Fruit fly (Drosophila melanogaster) whole organism, prepupa: Measurements from ENCODE around the gene SIDL.

ENCODE experiments used
- Blimp-1 ChIP-seq: fragments of 200-800 bp; sonication (Bioruptor generic); optimal IDR thresholded peaks from 3 replicates; lab custom pipeline; 2017; ENCODE audit warnings: missing biosample characterization, missing genetic modification characterization, mild to moderate bottlenecking, moderate library complexity, missing genetic modification reagents
- CG10631 ChIP-seq: fragments of 200-800 bp; sonication (Bioruptor generic); optimal IDR thresholded peaks from 2 replicates; lab custom pipeline; 2016; ENCODE audit warnings: missing biosample characterization, missing genetic modification characterization
- CG11762 ChIP-seq: fragments of 200-800 bp; sonication (Bioruptor generic); optimal IDR thresholded peaks from 3 replicates; lab custom pipeline; 2016; ENCODE audit warnings: missing biosample characterization, missing genetic modification characterization; ENCODE audit not compliant: insufficient read depth
- CG11902 ChIP-seq: fragments of 200-800 bp; sonication (Bioruptor generic); optimal IDR thresholded peaks from 3 replicates; lab custom pipeline; 2016; ENCODE audit warnings: missing biosample characterization, missing genetic modification characterization
- CG15336 ChIP-seq: fragments of 200-800 bp; sonication (Bioruptor generic); IDR thresholded peaks from 2 replicates; pipeline ENCODE4 v1.3.6; 2022; ENCODE audit warnings: missing biosample characterization, missing genetic modification characterization
- CG1621 ChIP-seq: fragments of 200-800 bp; sonication (Bioruptor generic); optimal IDR thresholded peaks from 3 replicates; lab custom pipeline; 2018; ENCODE audit warnings: missing biosample characterization, mild to moderate bottlenecking, missing genetic modification characterization
- CG16779 ChIP-seq: fragments of 200-800 bp; sonication (Bioruptor generic); optimal IDR thresholded peaks from 3 replicates; lab custom pipeline; 2017; ENCODE audit warnings: missing biosample characterization, mild to moderate bottlenecking, missing genetic modification characterization
- CG3032 ChIP-seq: fragments of 200-800 bp; optimal IDR thresholded peaks from 2 replicates; lab custom pipeline; 2019; ENCODE audit warnings: missing biosample characterization, mild to moderate bottlenecking, missing genetic modification characterization, moderate library complexity
- CG31627 ChIP-seq: fragments of 200-800 bp; sonication (Bioruptor generic); optimal IDR thresholded peaks from 3 replicates; lab custom pipeline; 2016; ENCODE audit warnings: missing biosample characterization, missing genetic modification characterization
- CG34406 ChIP-seq: fragments of 200-800 bp; sonication (Bioruptor generic); optimal IDR thresholded peaks from 3 replicates; lab custom pipeline; 2016; ENCODE audit warnings: missing biosample characterization, missing genetic modification characterization
- CG3919 ChIP-seq: fragments of 200-800 bp; sonication (Bioruptor generic); optimal IDR thresholded peaks from 3 replicates; lab custom pipeline; 2016; ENCODE audit warnings: missing biosample characterization, missing genetic modification characterization
- CG6163 ChIP-seq: fragments of 200-800 bp; sonication (Bioruptor generic); IDR thresholded peaks from 3 replicates; pipeline ENCODE4 v1.3.6; 2022; ENCODE audit warnings: missing biosample characterization, missing genetic modification characterization
- CG6276 ChIP-seq: fragments of 200-800 bp; sonication (Bioruptor generic); optimal IDR thresholded peaks from 2 replicates; lab custom pipeline; 2017; ENCODE audit warnings: missing biosample characterization, mild to moderate bottlenecking, missing genetic modification characterization
- CG6792 ChIP-seq: fragments of 200-800 bp; sonication (Bioruptor generic); optimal IDR thresholded peaks from 3 replicates; lab custom pipeline; 2016; ENCODE audit warnings: missing biosample characterization, missing genetic modification characterization
- CG7368 ChIP-seq: fragments of 200-800 bp; sonication (Bioruptor generic); optimal IDR thresholded peaks from 3 replicates; lab custom pipeline; 2016; ENCODE audit warnings: missing biosample characterization, missing genetic modification characterization
- CG8119 ChIP-seq: fragments of 200-800 bp; sonication (Bioruptor generic); IDR thresholded peaks from 3 replicates; pipeline ENCODE4 v1.3.6; 2022; ENCODE audit warnings: missing biosample characterization, missing genetic modification characterization
- CG8319 ChIP-seq: fragments of 200-800 bp; sonication (Bioruptor generic); optimal IDR thresholded peaks from 3 replicates; lab custom pipeline; 2016; ENCODE audit warnings: missing biosample characterization, missing genetic modification characterization
- CG8632 ChIP-seq: fragments of 200-800 bp; sonication (Bioruptor generic); optimal IDR thresholded peaks from 3 replicates; lab custom pipeline; 2016; ENCODE audit warnings: missing biosample characterization, missing genetic modification characterization
- CG9139 ChIP-seq: fragments of 200-800 bp; sonication (Bioruptor generic); optimal IDR thresholded peaks from 3 replicates; lab custom pipeline; 2017; ENCODE audit warnings: missing biosample characterization, mild to moderate bottlenecking, missing genetic modification characterization
- Eip78C ChIP-seq: fragments of 200-800 bp; sonication (Bioruptor generic); peaks from one replicate; lab custom pipeline; 2016; ENCODE audit warnings: missing biosample characterization, missing genetic modification characterization
- Eip93F ChIP-seq: fragments of 200-800 bp; sonication (Bioruptor generic); optimal IDR thresholded peaks from 2 replicates; lab custom pipeline; 2016; ENCODE audit warnings: missing biosample characterization, mild to moderate bottlenecking, missing genetic modification characterization
- Ets21C ChIP-seq: fragments of 200-800 bp; sonication (Bioruptor generic); optimal IDR thresholded peaks from 3 replicates; lab custom pipeline; 2016; ENCODE audit warnings: missing biosample characterization, missing genetic modification characterization
- Ets96B ChIP-seq: fragments of 200-800 bp; optimal IDR thresholded peaks from 2 replicates; lab custom pipeline; 2019; ENCODE audit warnings: missing biosample characterization, mild to moderate bottlenecking, missing genetic modification characterization, moderate library complexity
- Gug ChIP-seq: fragments of 200-800 bp; sonication (Bioruptor generic); IDR thresholded peaks from 2 replicates; pipeline ENCODE4 v1.3.6; 2022; ENCODE audit warnings: missing biosample characterization, missing genetic modification characterization
- Hr39 ChIP-seq: fragments of 200-800 bp; sonication (Bioruptor generic); optimal IDR thresholded peaks from 2 replicates; lab custom pipeline; 2016; ENCODE audit warnings: missing biosample characterization, missing genetic modification characterization
- Hr4 ChIP-seq: fragments of 200-800 bp; sonication (Bioruptor generic); optimal IDR thresholded peaks from 3 replicates; lab custom pipeline; 2016; ENCODE audit warnings: missing biosample characterization, missing genetic modification characterization
- OdsH ChIP-seq: fragments of 200-800 bp; sonication (Bioruptor generic); optimal IDR thresholded peaks from 3 replicates; lab custom pipeline; 2016; ENCODE audit warnings: missing biosample characterization, missing genetic modification characterization
- Smox ChIP-seq: fragments of 200-800 bp; sonication (Bioruptor generic); optimal IDR thresholded peaks from 3 replicates; lab custom pipeline; 2016; ENCODE audit warnings: missing biosample characterization, missing genetic modification characterization
- Sox102F ChIP-seq: fragments of 200-800 bp; sonication (Bioruptor generic); optimal IDR thresholded peaks from 2 replicates; lab custom pipeline; 2016; ENCODE audit warnings: missing biosample characterization, mild to moderate bottlenecking, missing genetic modification characterization
- Sox14 ChIP-seq: fragments of 200-800 bp; sonication (Bioruptor generic); optimal IDR thresholded peaks from 3 replicates; lab custom pipeline; 2016; ENCODE audit warnings: missing biosample characterization, missing genetic modification characterization
- Sox15 ChIP-seq: fragments of 200-800 bp; sonication (Bioruptor generic); optimal IDR thresholded peaks from 3 replicates; lab custom pipeline; 2016; ENCODE audit warnings: missing biosample characterization, missing genetic modification characterization
- achi ChIP-seq: fragments of 200-800 bp; sonication (Bioruptor generic); optimal IDR thresholded peaks from 3 replicates; lab custom pipeline; 2016; ENCODE audit warnings: missing biosample characterization, missing genetic modification characterization
- acj6 ChIP-seq: fragments of 200-800 bp; sonication (Bioruptor generic); optimal IDR thresholded peaks from 3 replicates; lab custom pipeline; 2016; ENCODE audit warnings: missing biosample characterization, missing genetic modification characterization
- cyc ChIP-seq: fragments of 200-800 bp; sonication (Bioruptor generic); optimal IDR thresholded peaks from 3 replicates; lab custom pipeline; 2016; ENCODE audit warnings: missing biosample characterization, missing genetic modification characterization
- dac ChIP-seq: fragments of 200-800 bp; sonication (Bioruptor generic); optimal IDR thresholded peaks from 2 replicates; lab custom pipeline; 2017; ENCODE audit warnings: missing biosample characterization, mild to moderate bottlenecking, missing genetic modification characterization
- eg ChIP-seq: fragments of 200-800 bp; sonication (Bioruptor generic); IDR thresholded peaks from 3 replicates; pipeline ENCODE4 v1.3.6; 2022; ENCODE audit warnings: missing biosample characterization, missing genetic modification characterization
- esn ChIP-seq: fragments of 200-800 bp; sonication (Bioruptor generic); optimal IDR thresholded peaks from 2 replicates; lab custom pipeline; 2016; ENCODE audit warnings: missing biosample characterization, mild to moderate bottlenecking, missing genetic modification characterization, moderate library complexity
- fd59A ChIP-seq: fragments of 200-800 bp; sonication (Bioruptor generic); optimal IDR thresholded peaks from 2 replicates; lab custom pipeline; 2017; ENCODE audit warnings: missing biosample characterization, mild to moderate bottlenecking, missing genetic modification characterization, missing genetic modification reagents
- fd85E ChIP-seq: fragments of 200-800 bp; sonication (Bioruptor generic); optimal IDR thresholded peaks from 3 replicates; lab custom pipeline; 2016; ENCODE audit warnings: missing biosample characterization, missing genetic modification characterization
- fkh ChIP-seq: fragments of 200-800 bp; sonication (Bioruptor generic); optimal IDR thresholded peaks from 3 replicates; lab custom pipeline; 2017; ENCODE audit warnings: missing biosample characterization, mild to moderate bottlenecking, missing genetic modification characterization, moderate library complexity
- lz ChIP-seq: fragments of 200-800 bp; sonication (Bioruptor generic); optimal IDR thresholded peaks from 3 replicates; lab custom pipeline; 2016; ENCODE audit warnings: missing biosample characterization, missing genetic modification characterization
- net ChIP-seq: fragments of 200-800 bp; sonication (Bioruptor generic); optimal IDR thresholded peaks from 3 replicates; lab custom pipeline; 2016; ENCODE audit warnings: missing biosample characterization, missing genetic modification characterization
- pdm3 ChIP-seq: fragments of 200-800 bp; sonication (Bioruptor generic); optimal IDR thresholded peaks from 3 replicates; lab custom pipeline; 2016; ENCODE audit warnings: missing biosample characterization, missing genetic modification characterization
- spab ChIP-seq: fragments of 200-800 bp; sonication (Bioruptor generic); optimal IDR thresholded peaks from 2 replicates; lab custom pipeline; 2017; ENCODE audit warnings: missing biosample characterization, mild to moderate bottlenecking, missing genetic modification characterization, missing genetic modification reagents
- vri ChIP-seq: fragments of 200-800 bp; sonication (Bioruptor generic); optimal IDR thresholded peaks from 3 replicates; lab custom pipeline; 2016; ENCODE audit warnings: missing biosample characterization, mild to moderate bottlenecking, missing genetic modification characterization

Gene SIDL

dm6 chr3R:15243452-15243851 lies 24.8 kb upstream of the SIDL start (continued):
- TF ChIP-seq net (GFP tag; lab: Kevin White, UChicago) = no peak
- TF ChIP-seq vri (GFP tag; lab: Kevin White, UChicago) = peak; percentile 50
- peak; percentile 4 for TF ChIP-seq CG16779 (tag; lab: Kevin White, UChicago)
- TF ChIP-seq spab (GFP tag; lab: Kevin White, UChicago) = no peak
- no peak for TF ChIP-seq lz (GFP tag; lab: Kevin White, UChicago)
- TF ChIP-seq eg (GFP tag; lab: Robert Waterston, UW) = no peak
- TF ChIP-seq Gug (GFP tag; lab: Robert Waterston, UW) = no peak
- no peak for TF ChIP-seq Hr39 (GFP tag; lab: Kevin White, UChicago)
- no peak for TF ChIP-seq Blimp-1 (GFP tag; lab: Kevin White, UChicago)
- no peak for TF ChIP-seq CG6276 (GFP tag; lab: Kevin White, UChicago)
- peak; percentile 1 for TF ChIP-seq Eip93F (GFP tag; lab: Kevin White, UChicago)

dm6 chr3R:15243046-15243356 lies 24.3 kb upstream of the SIDL start:
- TF ChIP-seq CG8319 (GFP tag; lab: Kevin White, UChicago) (no peak), vri (GFP tag; lab: Kevin White, UChicago) (peak; percentile 41)
- TF ChIP-seq, all 60 proteins: peak for 1

- TF ChIP-seq fd85E (GFP tag; lab: Kevin White, UChicago) (no peak), Eip93F (GFP tag; lab: Kevin White, UChicago) (peak; percentile 66), CG6276 (GFP tag; lab: Kevin White, UChicago) (no peak), CG6163 (peak; percentile 75; the same call in 2 of the 3 replicates), Gug (GFP tag; lab: Robert Waterston, UW) (peak; percentile 72), CG8632 (GFP tag; lab: Kevin White, UChicago) (no peak), CG3919 (no peak), fkh (GFP tag; lab: Kevin White, UChicago) (no peak), CG1621 (tag; lab: Kevin White, UChicago) (no peak), Sox14 (GFP tag; lab: Kevin White, UChicago) (no peak), CG6792 (GFP tag; lab: Kevin White, UChicago) (peak; percentile 46), CG34406 (GFP tag; lab: Kevin White, UChicago) (no peak), CG9139 (GFP tag; lab: Kevin White, UChicago) (no peak), OdsH (GFP tag; lab: Kevin White, UChicago) (no peak), CG31627 (GFP tag; lab: Kevin White, UChicago) (peak; percentile 87), Ets21C (GFP tag; lab: Kevin White, UChicago) (peak; percentile 81), Ets96B (tag; lab: Kevin White, UChicago) (no peak), eg (GFP tag; lab: Robert Waterston, UW) (peak; percentile 81), dac (GFP tag; lab: Kevin White, UChicago) (peak; percentile 33), Eip78C (GFP tag; lab: Kevin White, UChicago) (no peak), pdm3 (no peak), CG8119 (GFP tag; lab: Robert Waterston, UW) (peak; percentile 53), CG10631 (peak; percentile 82), Hr4 (GFP tag; lab: Kevin White, UChicago) (peak; percentile 76), CG7368 (no peak), CG3032 (peak; percentile 85), CG15336 (GFP tag; lab: Robert Waterston, UW) (no peak), CG11762 (GFP tag; lab: Kevin White, UChicago) (peak; percentile 31), acj6 (GFP tag; lab: Kevin White, UChicago) (no peak), achi (GFP tag; lab: Kevin White, UChicago) (no peak), Sox102F (GFP tag; lab: Kevin White, UChicago) (no peak), CG11902 (GFP tag; lab: Kevin White, UChicago) (peak; percentile 76), Blimp-1 (GFP tag; lab: Kevin White, UChicago) (peak; percentile 1), lz (GFP tag; lab: Kevin White, UChicago) (peak; percentile 74), net (GFP tag; lab: Kevin White, UChicago) (no peak), fd59A (peak; percentile 42), Smox (GFP tag; lab: Kevin White, UChicago) (no peak), cyc (GFP tag; lab: Kevin White, UChicago) (peak; percentile 80), Sox15 (GFP tag; lab: Kevin White, UChicago) (peak; percentile 81), esn (GFP tag; lab: Kevin White, UChicago) (peak; percentile 71), CG16779 (tag; lab: Kevin White, UChicago) (peak; percentile 6), Hr39 (GFP tag; lab: Kevin White, UChicago) (peak; percentile 88)
Measured at dm6 chr3R:15242186-15243045, 23.7 kb upstream of the SIDL start, which contains the start of the genes tefu and Hsc70-4. Gene tefu (minus strand): TSS chr3R:15242236. Gene Hsc70-4 (plus strand): TSS chr3R:15242687.
